Worm (Caenorhabditis elegans) whole organism, L2 larva: ENCODE data around the gene kin-4.

Source experiments
- C34F6.9 ChIP-seq: fragments of 150-350 bp; optimal IDR thresholded peaks from 2 replicates; lab custom pipeline; 2014; ENCODE audit warnings: missing biosample characterization, missing genetic modification characterization
- F13H6.1 ChIP-seq: sonication (generic microtip); optimal IDR thresholded peaks from 2 replicates; lab custom pipeline; 2016; ENCODE audit warnings: missing genetic modification characterization, missing compliant biosample characterization
- R02D3.7 ChIP-seq: fragments of 150-350 bp; optimal IDR thresholded peaks from 2 replicates; lab custom pipeline; 2014; ENCODE audit warnings: missing biosample characterization, missing genetic modification characterization
- ZK546.5 ChIP-seq: sonication (generic microtip); optimal IDR thresholded peaks from 2 replicates; lab custom pipeline; 2017; ENCODE audit warnings: missing biosample characterization, missing genetic modification characterization
- alr-1 ChIP-seq: fragments of 150-350 bp; optimal IDR thresholded peaks from 2 replicates; lab custom pipeline; 2014; ENCODE audit warnings: missing biosample characterization, missing genetic modification characterization
- blmp-1 ChIP-seq: sonication (generic microtip); optimal IDR thresholded peaks from 2 replicates; lab custom pipeline; 2017; ENCODE audit warnings: missing genetic modification characterization, mild to moderate bottlenecking, missing compliant biosample characterization, antibody characterized with exemption, moderate library complexity; ENCODE audit not compliant: insufficient read depth
- ceh-82 ChIP-seq: fragments of 150-350 bp; optimal IDR thresholded peaks from 2 replicates; lab custom pipeline; 2014; ENCODE audit warnings: missing biosample characterization, missing genetic modification characterization
- crh-2 ChIP-seq: sonication (generic microtip); optimal IDR thresholded peaks from 2 replicates; lab custom pipeline; 2017; ENCODE audit warnings: missing biosample characterization, missing genetic modification characterization
- dmd-4 ChIP-seq: sonication (generic microtip); optimal IDR thresholded peaks from 2 replicates; lab custom pipeline; 2017; ENCODE audit warnings: missing biosample characterization, missing genetic modification characterization
- elt-1 ChIP-seq: fragments of 150-350 bp; optimal IDR thresholded peaks from 2 replicates; lab custom pipeline; 2014; ENCODE audit warnings: missing biosample characterization, missing genetic modification characterization
- elt-3 ChIP-seq: sonication (generic microtip); optimal IDR thresholded peaks from 2 replicates; lab custom pipeline; 2017; ENCODE audit warnings: missing biosample characterization, missing genetic modification characterization
- fos-1 ChIP-seq: fragments of 150-350 bp; optimal IDR thresholded peaks from 2 replicates; lab custom pipeline; 2014; ENCODE audit warnings: missing biosample characterization, missing genetic modification characterization
- gmeb-1 ChIP-seq: fragments of 150-350 bp; optimal IDR thresholded peaks from 2 replicates; lab custom pipeline; 2014; ENCODE audit warnings: missing biosample characterization, missing genetic modification characterization
- lin-11 ChIP-seq: fragments of 150-350 bp; sonication (generic microtip); optimal IDR thresholded peaks from 2 replicates; lab custom pipeline; 2014; ENCODE audit warnings: missing biosample characterization, missing genetic modification characterization, inconsistent platforms, mixed read lengths
- lin-13 ChIP-seq: fragments of 150-350 bp; optimal IDR thresholded peaks from 2 replicates; lab custom pipeline; 2014; ENCODE audit warnings: missing biosample characterization, missing genetic modification reagents, missing genetic modification characterization
- lsy-2 ChIP-seq, 2 experiments: fragments of 150-350 bp in 1 of 2; sonication (generic microtip) in 1 of 2; optimal IDR thresholded peaks; 2 replicates each; lab custom pipeline; 2014 to 2017; ENCODE audit warnings: missing biosample characterization in 2 of 2, missing genetic modification characterization in 2 of 2
- mab-5 ChIP-seq: fragments of 150-350 bp; optimal IDR thresholded peaks from 2 replicates; lab custom pipeline; 2014; ENCODE audit warnings: missing biosample characterization, missing genetic modification characterization
- mbf-1 ChIP-seq: sonication (generic microtip); optimal IDR thresholded peaks from 2 replicates; lab custom pipeline; 2017; ENCODE audit warnings: missing biosample characterization, missing genetic modification characterization
- mdl-1 ChIP-seq, 2 experiments: fragments of 150-350 bp in 1 of 2; sonication (generic microtip) in 1 of 2; optimal IDR thresholded peaks; 2 replicates each; lab custom pipeline; 2017; ENCODE audit warnings: missing biosample characterization in 2 of 2, missing genetic modification characterization in 2 of 2
- nhr-12 ChIP-seq: fragments of 150-350 bp; optimal IDR thresholded peaks from 2 replicates; lab custom pipeline; 2014; ENCODE audit warnings: missing biosample characterization, missing genetic modification characterization
- nhr-129 ChIP-seq: fragments of 150-350 bp; optimal IDR thresholded peaks from 2 replicates; lab custom pipeline; 2014; ENCODE audit warnings: missing biosample characterization, missing genetic modification characterization
- nhr-23 ChIP-seq: fragments of 150-350 bp; optimal IDR thresholded peaks from 2 replicates; lab custom pipeline; 2014; ENCODE audit warnings: missing biosample characterization, missing genetic modification reagents, missing genetic modification characterization
- nhr-237 ChIP-seq: fragments of 150-350 bp; optimal IDR thresholded peaks from 2 replicates; lab custom pipeline; 2014; ENCODE audit warnings: missing biosample characterization, missing genetic modification characterization
- nhr-6 ChIP-seq: fragments of 150-350 bp; optimal IDR thresholded peaks from 2 replicates; lab custom pipeline; 2014; ENCODE audit warnings: missing biosample characterization, missing genetic modification characterization
- nhr-77 ChIP-seq: fragments of 150-350 bp; optimal IDR thresholded peaks from 2 replicates; lab custom pipeline; 2014; ENCODE audit warnings: missing biosample characterization, missing genetic modification characterization
- peb-1 ChIP-seq: fragments of 150-350 bp; optimal IDR thresholded peaks from 2 replicates; lab custom pipeline; 2014; ENCODE audit warnings: missing biosample characterization, missing genetic modification characterization
- sem-4 ChIP-seq: fragments of 150-350 bp; optimal IDR thresholded peaks from 2 replicates; lab custom pipeline; 2014; ENCODE audit warnings: missing biosample characterization, missing genetic modification reagents, missing genetic modification characterization
- sma-3 ChIP-seq: sonication (generic microtip); optimal IDR thresholded peaks from 2 replicates; lab custom pipeline; 2016; ENCODE audit warnings: missing genetic modification reagents, missing genetic modification characterization, missing compliant biosample characterization
- sma-9 ChIP-seq, 2 experiments: fragments of 150-350 bp in 1 of 2; sonication (generic microtip) in 1 of 2; optimal IDR thresholded peaks; 2 replicates each; lab custom pipeline; 2014 to 2016; ENCODE audit warnings: missing genetic modification characterization in 2 of 2, mild to moderate bottlenecking in 1 of 2, missing biosample characterization in 1 of 2, missing compliant biosample characterization in 1 of 2, missing genetic modification reagents in 1 of 2, moderate library complexity in 1 of 2
- unc-55 ChIP-seq: fragments of 150-350 bp; sonication (generic microtip); optimal IDR thresholded peaks from 3 replicates; lab custom pipeline; 2014; ENCODE audit warnings: missing biosample characterization, missing genetic modification reagents, missing genetic modification characterization
- unc-62 ChIP-seq: fragments of 150-350 bp; optimal IDR thresholded peaks from 2 replicates; lab custom pipeline; 2014; ENCODE audit warnings: missing biosample characterization, missing genetic modification reagents, missing genetic modification characterization
- zag-1 ChIP-seq: fragments of 150-350 bp; optimal IDR thresholded peaks from 2 replicates; lab custom pipeline; 2014; ENCODE audit warnings: missing biosample characterization, missing genetic modification characterization
- ztf-1 ChIP-seq: fragments of 200-800 bp; sonication (Bioruptor generic); conservative IDR thresholded peaks from 2 replicates; pipeline ENCODE4 v1.3.6; 2022; ENCODE audit warnings: missing genetic modification characterization, missing compliant biosample characterization
- ztf-11 ChIP-seq: sonication (generic microtip); optimal IDR thresholded peaks from 2 replicates; lab custom pipeline; 2017; ENCODE audit warnings: missing biosample characterization, missing genetic modification characterization
- ztf-4 ChIP-seq: fragments of 150-350 bp; optimal IDR thresholded peaks from 2 replicates; lab custom pipeline; 2014; ENCODE audit warnings: missing biosample characterization, missing genetic modification characterization

The kin-4 gene

ce11 chrIV:11434575-11434974 is 9.0 kb downstream of the kin-4 start:
- TF ChIP-seq ztf-4 (tag; lab: Kevin White, UChicago) (no peak), elt-3 (tag; lab: Kevin White, UChicago) (no peak), alr-1 (tag; lab: Kevin White, UChicago) (no peak), fos-1 (tag; lab: Kevin White, UChicago) (peak; percentile 80), lin-13 (GFP tag; lab: Kevin White, UChicago) (no peak), sma-9 (GFP tag; optimal IDR thresholded peaks at IDR 0.05; lab: Kevin White, UChicago) (no peak), sma-9 (tag; optimal IDR thresholded peaks at IDR 0.05; lab: Kevin White, UChicago) (no peak), lsy-2 (tag; optimal IDR thresholded peaks at IDR 0.05; lab: Kevin White, UChicago) (no peak), lin-11 (no peak), nhr-237 (tag; lab: Kevin White, UChicago) (no peak)
- TF ChIP-seq, all 48 proteins: peak for 1

- TF ChIP-seq ZK546.5 (tag; lab: Kevin White, UChicago) (no peak), sma-9 (GFP tag; optimal IDR thresholded peaks at IDR 0.05; lab: Kevin White, UChicago) (no peak), sma-9 (tag; optimal IDR thresholded peaks at IDR 0.05; lab: Kevin White, UChicago) (no peak), dmd-4 (no peak), nhr-237 (tag; lab: Kevin White, UChicago) (no peak), unc-55 (GFP tag; lab: Kevin White, UChicago) (no peak), ceh-82 (tag; lab: Kevin White, UChicago) (no peak), lin-11 (no peak), sem-4 (tag; lab: Kevin White, UChicago) (no peak), R02D3.7 (tag; lab: Kevin White, UChicago) (no peak), sma-3 (GFP tag; lab: Kevin White, UChicago) (no peak), C34F6.9 (tag; lab: Kevin White, UChicago) (no peak), nhr-77 (tag; lab: Kevin White, UChicago) (no peak), zag-1 (tag; lab: Kevin White, UChicago) (no peak), nhr-23 (no peak), nhr-12 (no peak), unc-62 (no peak), F13H6.1 (tag; lab: Kevin White, UChicago) (no peak), mbf-1 (tag; lab: Kevin White, UChicago) (no peak)
Measured at ce11 chrIV:11435761-11436160, 10.2 kb downstream of the kin-4 start.

ce11 chrIV:11438255-11438654 is 12.7 kb downstream of the kin-4 start:
- TF ChIP-seq nhr-77 (tag; lab: Kevin White, UChicago): no peak
- peak; percentile 40 for TF ChIP-seq nhr-129 (tag; lab: Kevin White, UChicago)

- peak; percentile 37 for TF ChIP-seq unc-55 (GFP tag; lab: Kevin White, UChicago)
- no peak for TF ChIP-seq blmp-1 (tag; lab: Kevin White, UChicago)
- no peak for TF ChIP-seq elt-3 (tag; lab: Kevin White, UChicago)
- TF ChIP-seq mdl-1 (tag; optimal IDR thresholded peaks at IDR 0.05; lab: Kevin White, UChicago): no peak
- no peak for TF ChIP-seq zag-1 (tag; lab: Kevin White, UChicago)
- TF ChIP-seq elt-1: no peak
- peak; percentile 66 for TF ChIP-seq mab-5 (tag; lab: Kevin White, UChicago)
- no peak for TF ChIP-seq nhr-6
- no peak for TF ChIP-seq gmeb-1
- no peak for TF ChIP-seq peb-1 (tag; lab: Kevin White, UChicago)
- TF ChIP-seq C34F6.9 (tag; lab: Kevin White, UChicago): no peak
- TF ChIP-seq ztf-1 (GFP tag; lab: Robert Waterston, UW): no peak
- TF ChIP-seq sma-3 (GFP tag; lab: Kevin White, UChicago): no peak
Measured at ce11 chrIV:11452928-11453327, 27.4 kb downstream of the kin-4 start.

ce11 chrIV:11455824-11456223 is 30.3 kb downstream of the kin-4 start:
- no peak for TF ChIP-seq nhr-77 (tag; lab: Kevin White, UChicago)
- TF ChIP-seq ZK546.5 (tag; lab: Kevin White, UChicago): no peak
- no peak for TF ChIP-seq alr-1 (tag; lab: Kevin White, UChicago)
- no peak for TF ChIP-seq crh-2 (tag; lab: Kevin White, UChicago)
- no peak for TF ChIP-seq ztf-11 (tag; lab: Kevin White, UChicago)
